Worm (Caenorhabditis elegans) whole organism, L3 larva: ENCODE results near the gene tag-77.

Experiments used
- lin-15B ChIP-seq: fragments of 150-350 bp; optimal IDR thresholded peaks from 2 replicates; lab custom pipeline; 2014; ENCODE audit warnings: missing biosample characterization, missing genetic modification characterization
- pha-4 ChIP-seq: fragments of 150-350 bp; optimal IDR thresholded peaks from 2 replicates; lab custom pipeline; 2014; ENCODE audit warnings: missing biosample characterization, missing genetic modification reagents, missing genetic modification characterization
- unc-62 ChIP-seq: fragments of 150-350 bp; sonication (generic microtip); optimal IDR thresholded peaks from 4 replicates; lab custom pipeline; 2014; ENCODE audit warnings: missing biosample characterization, missing genetic modification reagents, missing genetic modification characterization
- zag-1 ChIP-seq: fragments of 150-350 bp; optimal IDR thresholded peaks from 2 replicates; lab custom pipeline; 2014; ENCODE audit warnings: missing biosample characterization, missing genetic modification characterization

DNA sequence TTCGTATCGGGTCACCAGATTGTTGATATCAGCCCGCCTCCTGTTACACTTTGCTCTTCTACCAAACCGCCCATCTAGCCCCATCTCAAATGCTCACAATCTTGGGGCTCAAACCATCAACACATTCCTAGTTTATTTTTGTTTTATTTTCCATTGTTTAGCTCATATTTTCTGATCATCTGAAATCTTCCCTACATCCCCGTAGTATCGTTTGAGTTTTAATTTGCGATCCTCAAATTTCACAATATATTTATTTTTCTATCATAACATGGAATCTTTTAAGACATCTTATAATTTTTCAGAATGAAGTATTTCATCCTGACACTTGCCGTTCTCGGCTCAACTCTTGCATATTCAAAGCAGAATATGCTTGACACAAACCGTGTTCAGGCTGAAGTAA, 33.5 kb downstream of the tag-77 start, which contains the start of gene spp-10:
- TF ChIP-seq unc-62 (GFP tag; lab: Kevin White, UChicago): no peak
- no peak for TF ChIP-seq zag-1
- no peak for TF ChIP-seq lin-15B (tag; lab: Kevin White, UChicago)
- no peak for TF ChIP-seq pha-4 (tag; lab: Kevin White, UChicago)
